Worm (Caenorhabditis elegans) whole organism, L4 larva: ENCODE data around the gene srz-101.
A peak's percentile ranks its signal among the peaks of the same experiment; 100 is the strongest.

Experiments used
- F10B5.3 ChIP-seq: sonication (generic microtip); optimal IDR thresholded peaks from 2 replicates; lab custom pipeline; 2016; ENCODE audit warnings: mild to moderate bottlenecking, missing genetic modification characterization, missing compliant biosample characterization
- Y5F2A.4 ChIP-seq: fragments of 200-800 bp; sonication (Bioruptor generic); optimal IDR thresholded peaks from 2 replicates; lab custom pipeline; 2018; ENCODE audit warnings: mild to moderate bottlenecking, missing genetic modification characterization, missing compliant biosample characterization
- aha-1 ChIP-seq: fragments of 150-350 bp; peaks from one replicate; lab custom pipeline; 2014; ENCODE audit warnings: missing biosample characterization, missing genetic modification characterization
- ama-1 ChIP-seq: fragments of 150-350 bp; optimal IDR thresholded peaks from 2 replicates; lab custom pipeline; 2014; ENCODE audit warnings: inconsistent platforms, mixed read lengths
- arid-1 ChIP-seq: fragments of 200-800 bp; sonication (Bioruptor generic); conservative IDR thresholded peaks from 2 replicates; pipeline ENCODE4 v1.3.6; 2022; ENCODE audit warnings: missing genetic modification reagents, missing genetic modification characterization, missing compliant biosample characterization
- ceh-28 ChIP-seq: fragments of 150-350 bp; optimal IDR thresholded peaks from 2 replicates; lab custom pipeline; 2014; ENCODE audit warnings: missing biosample characterization, missing genetic modification reagents, missing genetic modification characterization
- ceh-44 ChIP-seq: fragments of 200-800 bp; sonication (Bioruptor generic); IDR thresholded peaks from 2 replicates; pipeline ENCODE4 v1.3.6; 2022; ENCODE audit warnings: missing genetic modification reagents, missing genetic modification characterization, missing compliant biosample characterization
- ceh-82 ChIP-seq: sonication (generic microtip); optimal IDR thresholded peaks from 2 replicates; lab custom pipeline; 2017; ENCODE audit warnings: missing biosample characterization, missing genetic modification characterization
- ces-1 ChIP-seq: fragments of 150-350 bp; sonication (generic microtip); optimal IDR thresholded peaks from 4 replicates; lab custom pipeline; 2014; ENCODE audit warnings: missing biosample characterization, missing genetic modification reagents, missing genetic modification characterization
- cey-2 ChIP-seq: sonication (generic microtip); optimal IDR thresholded peaks from 3 replicates; lab custom pipeline; 2017; ENCODE audit warnings: missing genetic modification characterization, mild to moderate bottlenecking, missing compliant biosample characterization, antibody characterized with exemption, borderline replicate concordance; ENCODE audit not compliant: insufficient read depth
- ctbp-1 ChIP-seq: fragments of 200-800 bp; sonication (Bioruptor generic); IDR thresholded peaks from 2 replicates; pipeline ENCODE4 v1.3.6; 2022; ENCODE audit warnings: missing genetic modification reagents, missing genetic modification characterization, missing compliant biosample characterization
- gei-8 ChIP-seq: fragments of 200-800 bp; sonication (Bioruptor generic); optimal IDR thresholded peaks from 2 replicates; lab custom pipeline; 2018; ENCODE audit warnings: mild to moderate bottlenecking, missing genetic modification characterization, missing compliant biosample characterization
- hmg-1.1 ChIP-seq: fragments of 200-800 bp; sonication (Bioruptor generic); IDR thresholded peaks from 2 replicates; pipeline ENCODE4 v1.3.6; 2022; ENCODE audit warnings: missing genetic modification reagents, missing genetic modification characterization, missing compliant biosample characterization
- lim-7 ChIP-seq: fragments of 200-800 bp; sonication (Bioruptor generic); IDR thresholded peaks from 2 replicates; pipeline ENCODE4 v1.3.6; 2022; ENCODE audit warnings: missing genetic modification characterization, missing compliant biosample characterization
- lin-39 ChIP-seq: fragments of 150-350 bp; optimal IDR thresholded peaks from 2 replicates; lab custom pipeline; 2014; ENCODE audit warnings: missing biosample characterization, missing genetic modification reagents, missing genetic modification characterization
- mep-1 ChIP-seq: fragments of 150-350 bp; sonication (generic microtip); optimal IDR thresholded peaks from 3 replicates; lab custom pipeline; 2014; ENCODE audit warnings: missing biosample characterization, missing genetic modification characterization
- mes-2 ChIP-seq: sonication (generic microtip); optimal IDR thresholded peaks from 2 replicates; lab custom pipeline; 2016; ENCODE audit warnings: missing genotype, mild to moderate bottlenecking, missing genetic modification characterization, missing compliant biosample characterization; ENCODE audit not compliant: poor library complexity, severe bottlenecking
- nhr-102 ChIP-seq: sonication (generic microtip); optimal IDR thresholded peaks from 2 replicates; lab custom pipeline; 2016; ENCODE audit warnings: mild to moderate bottlenecking, missing genetic modification characterization, moderate library complexity, missing compliant biosample characterization
- nhr-11 ChIP-seq: fragments of 150-350 bp; optimal IDR thresholded peaks from 2 replicates; lab custom pipeline; 2014; ENCODE audit warnings: missing biosample characterization, missing genetic modification characterization
- nhr-111 ChIP-seq: fragments of 200-800 bp; sonication (Bioruptor generic); optimal IDR thresholded peaks from 2 replicates; lab custom pipeline; 2018; ENCODE audit warnings: mild to moderate bottlenecking, missing genetic modification characterization, missing compliant biosample characterization
- nhr-237 ChIP-seq: sonication (generic microtip); optimal IDR thresholded peaks from 2 replicates; lab custom pipeline; 2017; ENCODE audit warnings: missing biosample characterization, missing genetic modification characterization
- nhr-42 ChIP-seq: fragments of 200-800 bp; sonication (Bioruptor generic); IDR thresholded peaks from 2 replicates; pipeline ENCODE4 v1.3.6; 2022; ENCODE audit warnings: missing genetic modification characterization, missing compliant biosample characterization
- nhr-6 ChIP-seq: fragments of 150-350 bp; optimal IDR thresholded peaks from 2 replicates; lab custom pipeline; 2014; ENCODE audit warnings: missing biosample characterization, missing genetic modification characterization
- nhr-76 ChIP-seq: fragments of 150-350 bp; optimal IDR thresholded peaks from 2 replicates; lab custom pipeline; 2014; ENCODE audit warnings: missing biosample characterization, missing genetic modification characterization
- nhr-77 ChIP-seq: fragments of 150-350 bp; optimal IDR thresholded peaks from 2 replicates; lab custom pipeline; 2014; ENCODE audit warnings: missing biosample characterization, missing genetic modification characterization
- set-16 ChIP-seq: fragments of 200-800 bp; sonication (Bioruptor generic); IDR thresholded peaks from 2 replicates; pipeline ENCODE4 v1.3.6; 2022; ENCODE audit warnings: missing genetic modification reagents, missing genetic modification characterization, missing compliant biosample characterization
- skn-1 ChIP-seq: fragments of 150-350 bp; optimal IDR thresholded peaks from 2 replicates; lab custom pipeline; 2014; ENCODE audit warnings: missing biosample characterization, missing genetic modification characterization
- spr-1 ChIP-seq: sonication (generic microtip); optimal IDR thresholded peaks from 2 replicates; lab custom pipeline; 2016; ENCODE audit warnings: mild to moderate bottlenecking, missing genetic modification characterization, missing compliant biosample characterization
- spr-3 ChIP-seq: fragments of 200-800 bp; sonication (Bioruptor generic); optimal IDR thresholded peaks from 2 replicates; lab custom pipeline; 2018; ENCODE audit warnings: mild to moderate bottlenecking, missing genetic modification characterization, missing compliant biosample characterization
- unc-130 ChIP-seq: sonication (generic microtip); optimal IDR thresholded peaks from 2 replicates; lab custom pipeline; 2016; ENCODE audit warnings: missing genetic modification reagents, missing genetic modification characterization, missing compliant biosample characterization
- unc-62 ChIP-seq, 3 experiments: fragments of 150-350 bp in 1 of 3; sonication (generic microtip); optimal IDR thresholded peaks in 2 of 3; peaks in 1 of 3; 1 replicate in 1 of 3; 2 replicates in 2 of 3; lab custom pipeline; 2014 to 2017; ENCODE audit warnings: missing biosample characterization in 3 of 3, missing genetic modification characterization in 3 of 3, missing genetic modification reagents in 3 of 3, missing genotype in 1 of 3
- vab-7 ChIP-seq: fragments of 200-800 bp; sonication (Bioruptor generic); IDR thresholded peaks from 2 replicates; pipeline ENCODE4 v1.3.6; 2022; ENCODE audit warnings: missing genetic modification reagents, missing genetic modification characterization, missing compliant biosample characterization
- zip-2 ChIP-seq: fragments of 150-350 bp; optimal IDR thresholded peaks from 2 replicates; lab custom pipeline; 2014; ENCODE audit warnings: missing biosample characterization, missing genetic modification characterization

The srz-101 gene

DNA sequence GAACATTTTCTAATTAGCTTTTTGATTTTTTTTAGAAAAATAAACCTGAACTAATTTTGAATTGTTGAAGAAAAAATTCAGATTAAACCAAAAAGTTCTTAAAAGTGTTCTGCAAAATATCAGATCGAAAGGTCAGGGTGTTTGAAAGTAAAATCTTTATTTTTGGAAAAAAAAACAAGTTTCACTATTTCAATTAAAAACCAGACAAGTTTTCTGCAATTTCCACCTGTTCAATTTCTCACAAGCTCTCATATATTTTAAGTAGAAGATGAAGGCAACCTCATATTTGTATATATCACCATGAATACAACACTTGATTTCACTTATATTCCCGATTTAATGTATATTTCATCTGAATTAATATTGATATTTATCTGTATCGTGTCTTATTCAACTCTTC lies 7.4 kb upstream of the srz-101 start, which contains the start of gene srz-102 (continued):
- TF ChIP-seq mep-1 (tag; lab: Kevin White, UChicago) (no peak), nhr-6 (tag; lab: Kevin White, UChicago) (no peak), zip-2 (tag; lab: Kevin White, UChicago) (no peak), gei-8 (no peak)

DNA sequence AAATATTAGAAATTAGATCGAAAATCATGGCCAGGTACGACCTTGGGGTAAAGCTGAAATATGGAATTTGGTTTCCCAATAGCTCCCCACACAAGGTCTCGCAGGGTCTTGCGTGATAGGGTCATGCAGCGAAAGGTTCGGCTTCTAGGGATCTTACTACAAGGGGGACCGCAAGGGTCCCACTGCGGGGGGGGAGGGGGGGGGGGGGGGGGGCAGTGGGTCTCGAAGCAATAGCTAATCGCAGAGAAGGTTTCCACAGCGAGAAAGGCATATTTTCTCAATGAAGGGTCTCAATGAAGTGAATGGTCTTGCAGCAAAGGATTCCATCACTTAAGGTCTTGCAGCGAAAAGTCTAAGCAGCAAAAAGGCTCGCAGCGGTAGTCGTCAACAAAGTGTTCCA lies 1.6 kb upstream of the srz-101 start:
- TF ChIP-seq hmg-1.1 (GFP tag; lab: Robert Waterston, UW) (no peak), set-16 (GFP tag; lab: Robert Waterston, UW) (peak; percentile 92), spr-3 (GFP tag; lab: Kevin White, UChicago) (no peak), skn-1 (no peak), mes-2 (tag; lab: Kevin White, UChicago) (no peak)

DNA sequence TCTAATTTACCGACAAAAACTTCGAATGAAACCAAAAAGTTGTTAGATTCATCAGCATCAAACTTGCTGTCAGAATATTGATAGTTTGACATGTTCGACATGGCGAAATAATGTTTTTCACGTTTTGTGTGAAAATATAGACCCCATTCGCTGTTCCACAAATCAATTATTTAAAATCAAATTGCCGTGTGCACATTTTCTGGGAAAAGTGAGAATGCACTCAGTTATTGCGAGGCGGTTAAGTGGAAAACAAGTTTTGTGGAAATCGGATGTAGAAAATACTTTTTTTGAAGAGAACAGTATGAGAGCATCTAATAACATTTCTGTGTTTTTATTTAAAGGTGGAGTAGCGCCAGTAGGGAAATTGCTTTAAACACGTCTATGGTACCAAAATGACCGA lies 906 bp upstream of the srz-101 start, which contains the start of gene srw-42:
srw-42 (minus strand) TSS at position 101 of the 400 bp plus-strand sequence.
- TF ChIP-seq vab-7 (GFP tag; lab: Robert Waterston, UW) (no peak), arid-1 (GFP tag; lab: Robert Waterston, UW) (no peak), nhr-77 (tag; lab: Kevin White, UChicago) (no peak), skn-1 (no peak), ctbp-1 (GFP tag; lab: Robert Waterston, UW) (no peak), nhr-76 (no peak), spr-3 (GFP tag; lab: Kevin White, UChicago) (no peak), unc-62 (GFP tag; optimal IDR thresholded peaks at IDR 0.05 in 1 of 2; lab: Kevin White, UChicago) (no peak), unc-62 (tag; optimal IDR thresholded peaks at IDR 0.05; lab: Kevin White, UChicago) (no peak), ama-1 (no peak), ceh-28 (no peak)

DNA sequence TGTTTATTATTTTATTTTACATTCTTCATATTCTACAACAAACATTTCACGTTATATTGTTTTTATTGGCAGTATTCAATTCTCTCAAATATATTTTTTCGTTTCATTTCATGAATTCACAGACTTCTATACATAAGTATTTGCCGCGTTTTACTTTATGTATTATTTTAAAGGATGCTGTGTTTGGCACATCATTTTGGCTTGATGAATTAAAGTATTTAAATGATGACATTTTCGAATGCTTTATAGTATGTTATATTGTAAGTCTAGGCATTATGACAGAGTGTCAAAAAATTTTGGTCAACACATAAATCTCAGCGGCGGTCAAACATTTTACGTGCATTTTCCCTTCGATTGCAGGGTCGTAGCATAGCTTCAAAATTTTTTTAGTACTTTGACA lies 861 bp downstream of the srz-101 start:
- TF ChIP-seq unc-130 (no peak), nhr-11 (tag; lab: Kevin White, UChicago) (no peak), cey-2 (tag; lab: Kevin White, UChicago) (no peak), nhr-76 (no peak), aha-1 (tag; lab: Kevin White, UChicago) (peak; percentile 71)

DNA sequence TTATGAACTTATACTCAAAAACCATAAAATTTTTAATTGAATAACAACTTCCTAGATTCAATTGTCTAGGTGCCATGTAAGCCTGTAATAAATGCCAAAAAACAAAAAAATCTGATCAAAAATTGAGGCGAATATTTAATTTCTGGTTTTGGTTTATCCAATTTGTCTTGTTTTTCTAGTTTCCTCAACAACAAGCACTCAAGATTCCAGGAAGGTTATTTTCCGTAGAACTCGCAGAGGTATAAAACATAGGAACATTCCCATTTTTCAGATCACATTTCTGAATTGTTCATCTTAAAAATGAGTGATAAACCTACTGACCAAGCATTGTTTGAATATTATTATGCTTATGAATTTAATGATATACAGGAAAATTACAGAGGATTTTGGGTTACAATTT lies 2.5 kb downstream of the srz-101 start, which contains the start of gene srw-41:
srw-41 (plus strand) TSS at position 301 of the 400 bp plus-strand sequence.
- TF ChIP-seq aha-1 (tag; lab: Kevin White, UChicago) (peak; percentile 23), spr-1 (tag; lab: Kevin White, UChicago) (no peak)

DNA sequence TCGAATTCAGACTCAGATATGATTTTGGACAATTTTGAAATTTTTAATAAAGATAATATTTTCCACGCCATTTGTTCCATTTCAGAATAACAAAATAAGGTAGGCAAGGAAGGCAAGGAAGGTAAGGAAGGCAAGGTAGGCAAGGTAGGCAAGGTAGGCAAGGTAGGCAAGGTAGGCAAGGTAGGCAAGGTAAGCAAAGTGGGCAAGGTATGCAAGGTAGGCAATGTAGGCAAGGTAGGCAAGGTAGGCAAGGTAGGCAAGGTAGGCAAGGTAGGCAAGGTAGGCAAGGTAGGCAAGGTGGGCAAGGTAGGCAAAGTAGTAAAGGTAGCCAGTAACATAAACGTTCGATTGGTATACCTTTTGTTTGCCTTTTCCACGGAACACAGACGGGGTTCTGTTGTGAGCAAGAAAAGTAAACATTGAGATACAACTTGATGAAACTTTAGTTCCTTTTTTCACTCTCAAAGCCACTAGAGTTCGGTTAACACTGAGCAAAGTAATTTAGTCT lies 5.2 kb downstream of the srz-101 start, which contains the start of gene Y70C5C.1:
Y70C5C.1 (plus strand) TSS at position 458 of the 508 bp plus-strand sequence.
- TF ChIP-seq nhr-102 (no peak), nhr-42 (GFP tag; lab: Robert Waterston, UW) (no peak), nhr-237 (tag; lab: Kevin White, UChicago) (no peak), ceh-44 (GFP tag; lab: Robert Waterston, UW) (no peak), nhr-111 (GFP tag; lab: Kevin White, UChicago) (no peak), Y5F2A.4 (GFP tag; lab: Kevin White, UChicago) (no peak), ceh-82 (no peak), lim-7 (GFP tag; lab: Robert Waterston, UW) (no peak), F10B5.3 (tag; lab: Kevin White, UChicago) (no peak), mep-1 (tag; lab: Kevin White, UChicago) (no peak), lin-39 (no peak), ces-1 (no peak)
- TF ChIP-seq, all 104 proteins: peak for 0
